Fruit fly (Drosophila melanogaster) whole organism, prepupa: ENCODE data around the gene CG32099.

Source experiments
- CG10631 ChIP-seq: fragments of 200-800 bp; sonication (Bioruptor generic); optimal IDR thresholded peaks from 2 replicates; lab custom pipeline; 2016; ENCODE audit warnings: missing biosample characterization, missing genetic modification characterization
- CG10669 ChIP-seq: fragments of 200-800 bp; sonication (Bioruptor generic); optimal IDR thresholded peaks from 3 replicates; lab custom pipeline; 2018; ENCODE audit warnings: missing biosample characterization, mild to moderate bottlenecking, missing genetic modification characterization, moderate library complexity
- CG11762 ChIP-seq: fragments of 200-800 bp; sonication (Bioruptor generic); optimal IDR thresholded peaks from 3 replicates; lab custom pipeline; 2016; ENCODE audit warnings: missing biosample characterization, missing genetic modification characterization; ENCODE audit not compliant: insufficient read depth
- CG1621 ChIP-seq: fragments of 200-800 bp; sonication (Bioruptor generic); optimal IDR thresholded peaks from 3 replicates; lab custom pipeline; 2018; ENCODE audit warnings: missing biosample characterization, mild to moderate bottlenecking, missing genetic modification characterization
- CG16779 ChIP-seq: fragments of 200-800 bp; sonication (Bioruptor generic); optimal IDR thresholded peaks from 3 replicates; lab custom pipeline; 2017; ENCODE audit warnings: missing biosample characterization, mild to moderate bottlenecking, missing genetic modification characterization
- CG3032 ChIP-seq: fragments of 200-800 bp; optimal IDR thresholded peaks from 2 replicates; lab custom pipeline; 2019; ENCODE audit warnings: missing biosample characterization, mild to moderate bottlenecking, missing genetic modification characterization, moderate library complexity
- CG3919 ChIP-seq: fragments of 200-800 bp; sonication (Bioruptor generic); optimal IDR thresholded peaks from 3 replicates; lab custom pipeline; 2016; ENCODE audit warnings: missing biosample characterization, missing genetic modification characterization
- CG6163 ChIP-seq: fragments of 200-800 bp; sonication (Bioruptor generic); IDR thresholded peaks from 3 replicates; pipeline ENCODE4 v1.3.6; 2022; ENCODE audit warnings: missing biosample characterization, missing genetic modification characterization
- CG6276 ChIP-seq: fragments of 200-800 bp; sonication (Bioruptor generic); optimal IDR thresholded peaks from 2 replicates; lab custom pipeline; 2017; ENCODE audit warnings: missing biosample characterization, mild to moderate bottlenecking, missing genetic modification characterization
- CG6792 ChIP-seq: fragments of 200-800 bp; sonication (Bioruptor generic); optimal IDR thresholded peaks from 3 replicates; lab custom pipeline; 2016; ENCODE audit warnings: missing biosample characterization, missing genetic modification characterization
- CG6808 ChIP-seq: fragments of 200-800 bp; sonication (Bioruptor generic); optimal IDR thresholded peaks from 3 replicates; lab custom pipeline; 2017; ENCODE audit warnings: missing biosample characterization, missing genetic modification characterization, mild to moderate bottlenecking, moderate library complexity, missing genetic modification reagents
- CG6854 ChIP-seq: fragments of 200-800 bp; sonication (Bioruptor generic); optimal IDR thresholded peaks from 2 replicates; lab custom pipeline; 2017; ENCODE audit warnings: missing biosample characterization, mild to moderate bottlenecking, missing genetic modification characterization
- CG7368 ChIP-seq: fragments of 200-800 bp; sonication (Bioruptor generic); optimal IDR thresholded peaks from 3 replicates; lab custom pipeline; 2016; ENCODE audit warnings: missing biosample characterization, missing genetic modification characterization
- CG8119 ChIP-seq: fragments of 200-800 bp; sonication (Bioruptor generic); IDR thresholded peaks from 3 replicates; pipeline ENCODE4 v1.3.6; 2022; ENCODE audit warnings: missing biosample characterization, missing genetic modification characterization
- CG8632 ChIP-seq: fragments of 200-800 bp; sonication (Bioruptor generic); optimal IDR thresholded peaks from 3 replicates; lab custom pipeline; 2016; ENCODE audit warnings: missing biosample characterization, missing genetic modification characterization
- CG9139 ChIP-seq: fragments of 200-800 bp; sonication (Bioruptor generic); optimal IDR thresholded peaks from 3 replicates; lab custom pipeline; 2017; ENCODE audit warnings: missing biosample characterization, mild to moderate bottlenecking, missing genetic modification characterization
- Eip75B ChIP-seq: fragments of 200-800 bp; sonication (Bioruptor generic); optimal IDR thresholded peaks from 3 replicates; lab custom pipeline; 2016; ENCODE audit warnings: missing biosample characterization, missing genetic modification characterization
- Eip78C ChIP-seq: fragments of 200-800 bp; sonication (Bioruptor generic); peaks from one replicate; lab custom pipeline; 2016; ENCODE audit warnings: missing biosample characterization, missing genetic modification characterization
- Ets96B ChIP-seq: fragments of 200-800 bp; optimal IDR thresholded peaks from 2 replicates; lab custom pipeline; 2019; ENCODE audit warnings: missing biosample characterization, mild to moderate bottlenecking, missing genetic modification characterization, moderate library complexity
- Hr38 ChIP-seq: sonication (Bioruptor generic); optimal IDR thresholded peaks from 2 replicates; lab custom pipeline; 2016; ENCODE audit warnings: missing biosample characterization, missing genetic modification characterization
- Hr39 ChIP-seq: fragments of 200-800 bp; sonication (Bioruptor generic); optimal IDR thresholded peaks from 2 replicates; lab custom pipeline; 2016; ENCODE audit warnings: missing biosample characterization, missing genetic modification characterization
- Lpt ChIP-seq: fragments of 200-800 bp; sonication (Bioruptor generic); optimal IDR thresholded peaks from 3 replicates; lab custom pipeline; 2016; ENCODE audit warnings: missing biosample characterization, missing genetic modification characterization
- achi ChIP-seq: fragments of 200-800 bp; sonication (Bioruptor generic); optimal IDR thresholded peaks from 3 replicates; lab custom pipeline; 2016; ENCODE audit warnings: missing biosample characterization, missing genetic modification characterization
- cyc ChIP-seq: fragments of 200-800 bp; sonication (Bioruptor generic); optimal IDR thresholded peaks from 3 replicates; lab custom pipeline; 2016; ENCODE audit warnings: missing biosample characterization, missing genetic modification characterization
- dac ChIP-seq: fragments of 200-800 bp; sonication (Bioruptor generic); optimal IDR thresholded peaks from 2 replicates; lab custom pipeline; 2017; ENCODE audit warnings: missing biosample characterization, mild to moderate bottlenecking, missing genetic modification characterization
- esn ChIP-seq: fragments of 200-800 bp; sonication (Bioruptor generic); optimal IDR thresholded peaks from 2 replicates; lab custom pipeline; 2016; ENCODE audit warnings: missing biosample characterization, mild to moderate bottlenecking, missing genetic modification characterization, moderate library complexity
- fd59A ChIP-seq: fragments of 200-800 bp; sonication (Bioruptor generic); optimal IDR thresholded peaks from 2 replicates; lab custom pipeline; 2017; ENCODE audit warnings: missing biosample characterization, mild to moderate bottlenecking, missing genetic modification characterization, missing genetic modification reagents
- fd85E ChIP-seq: fragments of 200-800 bp; sonication (Bioruptor generic); optimal IDR thresholded peaks from 3 replicates; lab custom pipeline; 2016; ENCODE audit warnings: missing biosample characterization, missing genetic modification characterization
- fkh ChIP-seq: fragments of 200-800 bp; sonication (Bioruptor generic); optimal IDR thresholded peaks from 3 replicates; lab custom pipeline; 2017; ENCODE audit warnings: missing biosample characterization, mild to moderate bottlenecking, missing genetic modification characterization, moderate library complexity
- lz ChIP-seq: fragments of 200-800 bp; sonication (Bioruptor generic); optimal IDR thresholded peaks from 3 replicates; lab custom pipeline; 2016; ENCODE audit warnings: missing biosample characterization, missing genetic modification characterization
- pdm3 ChIP-seq: fragments of 200-800 bp; sonication (Bioruptor generic); optimal IDR thresholded peaks from 3 replicates; lab custom pipeline; 2016; ENCODE audit warnings: missing biosample characterization, missing genetic modification characterization
- salr ChIP-seq, 2 experiments: fragments of 200-800 bp; sonication (Bioruptor generic); optimal IDR thresholded peaks; 3 replicates each; lab custom pipeline; 2016 to 2018; ENCODE audit warnings: missing biosample characterization in 2 of 2, missing genetic modification characterization in 2 of 2, mild to moderate bottlenecking in 1 of 2
- spab ChIP-seq: fragments of 200-800 bp; sonication (Bioruptor generic); optimal IDR thresholded peaks from 2 replicates; lab custom pipeline; 2017; ENCODE audit warnings: missing biosample characterization, mild to moderate bottlenecking, missing genetic modification characterization, missing genetic modification reagents
- topi ChIP-seq: fragments of 200-800 bp; sonication (Bioruptor generic); optimal IDR thresholded peaks from 3 replicates; lab custom pipeline; 2016; ENCODE audit warnings: missing biosample characterization, missing genetic modification characterization
- vri ChIP-seq: fragments of 200-800 bp; sonication (Bioruptor generic); optimal IDR thresholded peaks from 3 replicates; lab custom pipeline; 2016; ENCODE audit warnings: missing biosample characterization, mild to moderate bottlenecking, missing genetic modification characterization

The CG32099 gene

dm6 chr3L:12115103-12115502, 34.0 kb upstream of the CG32099 start (continued):
- TF ChIP-seq CG10631 (GFP tag; lab: Kevin White, UChicago) (peak; percentile 92), dac (GFP tag; lab: Kevin White, UChicago) (peak; percentile 48), CG9139 (GFP tag; lab: Kevin White, UChicago) (peak; percentile 80), CG6854 (GFP tag; lab: Kevin White, UChicago) (peak; percentile 88), pdm3 (peak; percentile 86), fd85E (peak; percentile 61), Eip75B (peak; percentile 89), Hr38 (GFP tag; lab: Kevin White, UChicago) (no peak), vri (peak; percentile 89), achi (GFP tag; lab: Kevin White, UChicago) (peak; percentile 89), Ets96B (tag; lab: Kevin White, UChicago) (peak; percentile 87), fd59A (GFP tag; lab: Kevin White, UChicago) (peak; percentile 79), CG7368 (peak; percentile 81), CG3919 (peak; percentile 92), CG8119 (peak; percentile 79; the same call in 2 of the 3 replicates), CG1621 (tag; lab: Kevin White, UChicago) (peak; percentile 89), CG6163 (GFP tag; lab: Robert Waterston, UW) (peak; percentile 93), CG16779 (peak; percentile 72), salr (GFP tag; optimal IDR thresholded peaks at IDR 0.05; lab: Kevin White, UChicago) (peak; percentile 74 to 79), esn (GFP tag; lab: Kevin White, UChicago) (peak; percentile 96), Hr39 (GFP tag; lab: Kevin White, UChicago) (peak; percentile 92), CG11762 (peak; percentile 77), spab (GFP tag; lab: Kevin White, UChicago) (peak; percentile 82), CG6808 (GFP tag; lab: Kevin White, UChicago) (peak; percentile 81), CG10669 (GFP tag; lab: Kevin White, UChicago) (peak; percentile 86), Lpt (peak; percentile 76), CG3032 (tag; lab: Kevin White, UChicago) (peak; percentile 89), CG6792 (GFP tag; lab: Kevin White, UChicago) (peak; percentile 91), CG6276 (GFP tag; lab: Kevin White, UChicago) (no peak), topi (peak; percentile 94)

dm6 chr3L:12115966-12116735, 32.9 kb upstream of the CG32099 start, which contains the start of gene vers:
vers (plus strand) TSS chr3L:12116101.
- no peak for TF ChIP-seq pdm3
- no peak for TF ChIP-seq salr (GFP tag; optimal IDR thresholded peaks at IDR 0.05; lab: Kevin White, UChicago)
- peak; percentile 22 for TF ChIP-seq cyc (GFP tag; lab: Kevin White, UChicago)
- TF ChIP-seq lz (GFP tag; lab: Kevin White, UChicago): peak; percentile 24
- peak; percentile 8 for TF ChIP-seq topi
- peak; percentile 21 for TF ChIP-seq Eip78C (GFP tag; lab: Kevin White, UChicago)
- TF ChIP-seq fkh: peak; percentile 70
- TF ChIP-seq CG3032 (tag; lab: Kevin White, UChicago): peak; percentile 12

dm6 chr3L:12118156-12118555, 30.9 kb upstream of the CG32099 start, which contains the start of gene ssp:
ssp (plus strand) TSS chr3L:12118257.
- peak; percentile 46 for TF ChIP-seq Eip78C (GFP tag; lab: Kevin White, UChicago)
- TF ChIP-seq cyc (GFP tag; lab: Kevin White, UChicago): no peak
- TF ChIP-seq fkh: peak; percentile 26
- TF ChIP-seq CG8632 (GFP tag; lab: Kevin White, UChicago): no peak
- TF ChIP-seq esn (GFP tag; lab: Kevin White, UChicago): peak; percentile 17
- TF ChIP-seq, all 60 proteins: peak for 3
